Fruit fly (Drosophila melanogaster): ENCODE data around the gene CG3397.

- TF ChIP-seq Sin3A (optimal IDR thresholded peaks at IDR 0.05) = no peak
- TF ChIP-seq Myc (optimal IDR thresholded peaks at IDR 0.05) = no peak
- TF ChIP-seq ttk (optimal IDR thresholded peaks at IDR 0.05) = no peak
These were observed 43.2 kb downstream of the CG3397 start for dm6 chr3R:11941116-11941515.

Data from Kc167 (cell line).